2 fruit fly cellular contexts compared by ENCODE assay signal in the genomic region with DNA sequence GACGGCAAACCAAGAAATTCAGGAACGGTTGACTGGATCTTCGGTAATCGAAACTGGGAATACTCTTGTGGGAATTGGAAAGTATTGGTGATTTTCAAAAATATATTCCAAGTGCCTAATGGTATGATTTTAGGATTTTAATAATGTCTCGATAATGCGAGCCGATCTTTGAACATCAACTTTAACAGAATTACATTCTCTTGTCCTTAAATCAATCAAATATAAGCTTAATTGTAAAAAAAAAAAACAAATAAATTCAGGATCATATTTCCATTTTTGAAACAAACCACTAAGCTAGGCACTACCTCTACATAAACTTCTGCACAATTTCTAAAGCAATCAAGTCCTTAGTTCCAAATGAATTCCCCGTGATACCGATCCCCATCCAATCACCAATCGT.
A peak's percentile ranks its signal among the peaks of the same experiment; 100 is the strongest.
TF ChIP-seq lines count a peak whose summit lies in the region.

No protein-coding gene starts in this region.

TF ChIP-seq in whole organism, prepupa, 60 proteins besides CTCF, POLR2A, EP300 and RAD21:
- TF ChIP-seq Hr38 (GFP tag; optimal IDR thresholded peaks at IDR 0.05; lab: Kevin White, UChicago) (no peak), esn (GFP tag; optimal IDR thresholded peaks at IDR 0.05; lab: Kevin White, UChicago) (peak; percentile 27), eg (GFP tag; IDR thresholded peaks at IDR 0.05; lab: Robert Waterston, UW) (no peak), Eip78C (GFP tag; lab: Kevin White, UChicago) (peak; percentile 75), Gug (GFP tag; IDR thresholded peaks at IDR 0.05; lab: Robert Waterston, UW) (no peak), CG10631 (GFP tag; optimal IDR thresholded peaks at IDR 0.05; lab: Kevin White, UChicago) (no peak), achi (GFP tag; optimal IDR thresholded peaks at IDR 0.05; lab: Kevin White, UChicago) (no peak), cyc (GFP tag; optimal IDR thresholded peaks at IDR 0.05; lab: Kevin White, UChicago) (peak; percentile 18), CG31627 (GFP tag; optimal IDR thresholded peaks at IDR 0.05; lab: Kevin White, UChicago) (peak; percentile 12), Smox (GFP tag; optimal IDR thresholded peaks at IDR 0.05; lab: Kevin White, UChicago) (no peak), Hr39 (GFP tag; optimal IDR thresholded peaks at IDR 0.05; lab: Kevin White, UChicago) (peak; percentile 26), svp (GFP tag; lab: Kevin White, UChicago) (peak; percentile 65), Met (GFP tag; optimal IDR thresholded peaks at IDR 0.05; lab: Kevin White, UChicago) (peak; percentile 10)

TF ChIP-seq in whole organism, wandering third instar larva, 38 proteins besides CTCF, POLR2A, EP300 and RAD21:
- TF ChIP-seq fru (GFP tag; optimal IDR thresholded peaks at IDR 0.05; lab: Kevin White, UChicago) (peak; percentile 23), woc (GFP tag; optimal IDR thresholded peaks at IDR 0.05; lab: Kevin White, UChicago) (peak; percentile 51), Vsx2 (GFP tag; optimal IDR thresholded peaks at IDR 0.05; lab: Kevin White, UChicago; ENCODE audit: partially characterized antibody) (no peak), foxo (GFP tag; optimal IDR thresholded peaks at IDR 0.05; lab: Kevin White, UChicago) (peak in 1 of 2 experiments; percentile 24)
